Worm (Caenorhabditis elegans) whole organism, L4 larva: ENCODE measurements around the gene F59E11.7.

ENCODE experiments used
- aly-2 ChIP-seq: sonication (generic microtip); optimal IDR thresholded peaks from 2 replicates; lab custom pipeline; 2018; ENCODE audit warnings: missing biosample characterization, missing genetic modification characterization
- egl-27 ChIP-seq: sonication (generic microtip); optimal IDR thresholded peaks from 3 replicates; lab custom pipeline; 2017; ENCODE audit warnings: missing biosample characterization, missing genetic modification reagents, missing genetic modification characterization
- hmg-1.1 ChIP-seq: fragments of 200-800 bp; sonication (Bioruptor generic); IDR thresholded peaks from 2 replicates; pipeline ENCODE4 v1.3.6; 2022; ENCODE audit warnings: missing genetic modification reagents, missing genetic modification characterization, missing compliant biosample characterization
- snpc-4 ChIP-seq: fragments of 150-350 bp; optimal IDR thresholded peaks from 2 replicates; lab custom pipeline; 2014; ENCODE audit warnings: missing biosample characterization, missing genetic modification characterization
- unc-39 ChIP-seq: sonication (generic microtip); optimal IDR thresholded peaks from 2 replicates; lab custom pipeline; 2017; ENCODE audit warnings: missing biosample characterization, missing genetic modification characterization
- unc-62 ChIP-seq, 3 experiments: fragments of 150-350 bp in 1 of 3; sonication (generic microtip); optimal IDR thresholded peaks in 2 of 3; peaks in 1 of 3; 1 replicate in 1 of 3; 2 replicates in 2 of 3; lab custom pipeline; 2014 to 2017; ENCODE audit warnings: missing biosample characterization in 3 of 3, missing genetic modification characterization in 3 of 3, missing genetic modification reagents in 3 of 3, missing genotype in 1 of 3
- zag-1 ChIP-seq: fragments of 150-350 bp; optimal IDR thresholded peaks from 2 replicates; lab custom pipeline; 2014; ENCODE audit warnings: missing biosample characterization, missing genetic modification characterization
- zfp-3 ChIP-seq: fragments of 200-800 bp; sonication (Bioruptor generic); conservative IDR thresholded peaks from 2 replicates; pipeline ENCODE4 v1.3.6; 2022; ENCODE audit warnings: missing genetic modification reagents, missing genetic modification characterization, missing compliant biosample characterization

- TF ChIP-seq zfp-3 (GFP tag; lab: Robert Waterston, UW) (no peak), snpc-4 (tag; lab: Kevin White, UChicago) (no peak), egl-27 (tag; lab: Kevin White, UChicago) (no peak), hmg-1.1 (GFP tag; lab: Robert Waterston, UW) (no peak), aly-2 (no peak), unc-39 (tag; lab: Kevin White, UChicago) (no peak), zag-1 (tag; lab: Kevin White, UChicago) (no peak), unc-62 (GFP tag; optimal IDR thresholded peaks at IDR 0.05 in 1 of 2; lab: Kevin White, UChicago) (no peak), unc-62 (tag; optimal IDR thresholded peaks at IDR 0.05; lab: Kevin White, UChicago) (no peak)
Measured at ce11 chrV:8943963-8944362, 46.1 kb upstream of the F59E11.7 start, which contains the start of gene T19A5.3.
